Fruit fly (Drosophila melanogaster) whole organism: ENCODE data around the gene CCT2.

Source experiments
- CG8478 ChIP-seq: fragments of >200 bp; optimal IDR thresholded peaks from 2 replicates; lab custom pipeline; 2018; ENCODE audit warnings: inconsistent platforms
- psq ChIP-seq: fragments of >200 bp; optimal IDR thresholded peaks from 2 replicates; lab custom pipeline; 2017
- usp ChIP-seq: fragments of >200 bp; optimal IDR thresholded peaks from 2 replicates; lab custom pipeline; 2017; ENCODE audit warnings: missing biosample characterization, missing genetic modification characterization, mixed read lengths

dm6 chrX:9068822-9069221 lies 20.5 kb upstream of the CCT2 start:
- no peak for TF ChIP-seq psq (lab: Kevin White, UChicago)
- TF ChIP-seq usp (GFP tag; lab: Kevin White, UChicago) = no peak
- TF ChIP-seq CG8478 (lab: Kevin White, UChicago) = no peak
